Fruit fly (Drosophila melanogaster) whole organism, prepupa: Measurements from ENCODE around the gene Acsx2.

Experiments
- CG6792 ChIP-seq: fragments of 200-800 bp; sonication (Bioruptor generic); optimal IDR thresholded peaks from 3 replicates; lab custom pipeline; 2016; ENCODE audit warnings: missing biosample characterization, missing genetic modification characterization
- dac ChIP-seq: fragments of 200-800 bp; sonication (Bioruptor generic); optimal IDR thresholded peaks from 2 replicates; lab custom pipeline; 2017; ENCODE audit warnings: missing biosample characterization, mild to moderate bottlenecking, missing genetic modification characterization
- vri ChIP-seq: fragments of 200-800 bp; sonication (Bioruptor generic); optimal IDR thresholded peaks from 3 replicates; lab custom pipeline; 2016; ENCODE audit warnings: missing biosample characterization, mild to moderate bottlenecking, missing genetic modification characterization

DNA sequence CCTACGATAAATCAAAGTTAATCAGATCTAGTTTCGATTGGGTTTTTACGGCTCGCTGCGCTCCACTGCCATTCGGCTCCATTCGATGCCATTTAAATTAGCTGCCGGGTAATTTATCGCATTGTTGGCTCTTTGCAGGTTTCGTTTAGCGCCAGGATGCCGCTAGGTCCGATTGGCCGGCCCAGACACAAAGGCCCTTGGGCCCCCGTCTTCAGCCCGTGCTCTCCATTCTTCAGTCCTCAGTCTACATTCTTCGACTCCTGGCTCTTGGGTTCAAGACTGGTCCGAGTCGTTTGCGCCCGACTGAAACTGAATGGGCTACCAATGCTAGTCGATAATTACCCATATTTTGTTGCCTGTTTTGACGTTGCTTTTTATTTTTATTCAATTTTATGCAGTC lies 34.7 kb downstream of the Acsx2 start:
- no peak for TF ChIP-seq dac (GFP tag; lab: Kevin White, UChicago)
- no peak for TF ChIP-seq CG6792
- no peak for TF ChIP-seq vri
